Worm (Caenorhabditis elegans) whole organism, L2 larva: Measurements from ENCODE around the gene cutl-3.

Source experiments
- C34F6.9 ChIP-seq: fragments of 150-350 bp; optimal IDR thresholded peaks from 2 replicates; lab custom pipeline; 2014; ENCODE audit warnings: missing biosample characterization, missing genetic modification characterization
- F13H6.1 ChIP-seq: sonication (generic microtip); optimal IDR thresholded peaks from 2 replicates; lab custom pipeline; 2016; ENCODE audit warnings: missing genetic modification characterization, missing compliant biosample characterization
- R02D3.7 ChIP-seq: fragments of 150-350 bp; optimal IDR thresholded peaks from 2 replicates; lab custom pipeline; 2014; ENCODE audit warnings: missing biosample characterization, missing genetic modification characterization
- Y55F3AM.14 ChIP-seq: fragments of 200-800 bp; sonication (Bioruptor generic); optimal IDR thresholded peaks from 2 replicates; lab custom pipeline; 2018; ENCODE audit warnings: mild to moderate bottlenecking, missing genetic modification characterization, missing compliant biosample characterization
- ZK546.5 ChIP-seq: sonication (generic microtip); optimal IDR thresholded peaks from 2 replicates; lab custom pipeline; 2017; ENCODE audit warnings: missing biosample characterization, missing genetic modification characterization
- alr-1 ChIP-seq: fragments of 150-350 bp; optimal IDR thresholded peaks from 2 replicates; lab custom pipeline; 2014; ENCODE audit warnings: missing biosample characterization, missing genetic modification characterization
- aly-2 ChIP-seq: fragments of 150-350 bp; optimal IDR thresholded peaks from 2 replicates; lab custom pipeline; 2014; ENCODE audit warnings: missing biosample characterization, missing genetic modification characterization
- ama-1 ChIP-seq: fragments of 150-350 bp; optimal IDR thresholded peaks from 2 replicates; lab custom pipeline; 2018; ENCODE audit warnings: inconsistent platforms
- blmp-1 ChIP-seq: sonication (generic microtip); optimal IDR thresholded peaks from 2 replicates; lab custom pipeline; 2017; ENCODE audit warnings: missing genetic modification characterization, mild to moderate bottlenecking, missing compliant biosample characterization, antibody characterized with exemption, moderate library complexity; ENCODE audit not compliant: insufficient read depth
- ceh-16 ChIP-seq: fragments of 150-350 bp; optimal IDR thresholded peaks from 2 replicates; lab custom pipeline; 2014; ENCODE audit warnings: missing biosample characterization, missing genetic modification characterization
- ceh-82 ChIP-seq: fragments of 150-350 bp; optimal IDR thresholded peaks from 2 replicates; lab custom pipeline; 2014; ENCODE audit warnings: missing biosample characterization, missing genetic modification characterization
- crh-2 ChIP-seq: sonication (generic microtip); optimal IDR thresholded peaks from 2 replicates; lab custom pipeline; 2017; ENCODE audit warnings: missing biosample characterization, missing genetic modification characterization
- dmd-4 ChIP-seq: sonication (generic microtip); optimal IDR thresholded peaks from 2 replicates; lab custom pipeline; 2017; ENCODE audit warnings: missing biosample characterization, missing genetic modification characterization
- egl-27 ChIP-seq: sonication (generic microtip); optimal IDR thresholded peaks from 3 replicates; lab custom pipeline; 2017; ENCODE audit warnings: missing biosample characterization, missing genetic modification reagents, missing genetic modification characterization
- elt-1 ChIP-seq: fragments of 150-350 bp; optimal IDR thresholded peaks from 2 replicates; lab custom pipeline; 2014; ENCODE audit warnings: missing biosample characterization, missing genetic modification characterization
- elt-3 ChIP-seq: sonication (generic microtip); optimal IDR thresholded peaks from 2 replicates; lab custom pipeline; 2017; ENCODE audit warnings: missing biosample characterization, missing genetic modification characterization
- fos-1 ChIP-seq: fragments of 150-350 bp; optimal IDR thresholded peaks from 2 replicates; lab custom pipeline; 2014; ENCODE audit warnings: missing biosample characterization, missing genetic modification characterization
- gmeb-1 ChIP-seq: fragments of 150-350 bp; optimal IDR thresholded peaks from 2 replicates; lab custom pipeline; 2014; ENCODE audit warnings: missing biosample characterization, missing genetic modification characterization
- lin-11 ChIP-seq: fragments of 150-350 bp; sonication (generic microtip); optimal IDR thresholded peaks from 2 replicates; lab custom pipeline; 2014; ENCODE audit warnings: missing biosample characterization, missing genetic modification characterization, inconsistent platforms, mixed read lengths
- lin-13 ChIP-seq: fragments of 150-350 bp; optimal IDR thresholded peaks from 2 replicates; lab custom pipeline; 2014; ENCODE audit warnings: missing biosample characterization, missing genetic modification reagents, missing genetic modification characterization
- lin-39 ChIP-seq: fragments of 150-350 bp; optimal IDR thresholded peaks from 2 replicates; lab custom pipeline; 2014; ENCODE audit warnings: missing biosample characterization, missing genetic modification reagents, missing genetic modification characterization
- lsy-2 ChIP-seq, 2 experiments: fragments of 150-350 bp in 1 of 2; sonication (generic microtip) in 1 of 2; optimal IDR thresholded peaks; 2 replicates each; lab custom pipeline; 2014 to 2017; ENCODE audit warnings: missing biosample characterization in 2 of 2, missing genetic modification characterization in 2 of 2
- mab-5 ChIP-seq: fragments of 150-350 bp; optimal IDR thresholded peaks from 2 replicates; lab custom pipeline; 2014; ENCODE audit warnings: missing biosample characterization, missing genetic modification characterization
- mbf-1 ChIP-seq: sonication (generic microtip); optimal IDR thresholded peaks from 2 replicates; lab custom pipeline; 2017; ENCODE audit warnings: missing biosample characterization, missing genetic modification characterization
- mdl-1 ChIP-seq, 2 experiments: fragments of 150-350 bp in 1 of 2; sonication (generic microtip) in 1 of 2; optimal IDR thresholded peaks; 2 replicates each; lab custom pipeline; 2017; ENCODE audit warnings: missing biosample characterization in 2 of 2, missing genetic modification characterization in 2 of 2
- nhr-10 ChIP-seq: sonication (generic microtip); optimal IDR thresholded peaks from 2 replicates; lab custom pipeline; 2017; ENCODE audit warnings: missing biosample characterization, missing genetic modification characterization
- nhr-11 ChIP-seq: fragments of 150-350 bp; optimal IDR thresholded peaks from 2 replicates; lab custom pipeline; 2014; ENCODE audit warnings: missing biosample characterization, missing genetic modification characterization
- nhr-12 ChIP-seq: fragments of 150-350 bp; optimal IDR thresholded peaks from 2 replicates; lab custom pipeline; 2014; ENCODE audit warnings: missing biosample characterization, missing genetic modification characterization
- nhr-129 ChIP-seq: fragments of 150-350 bp; optimal IDR thresholded peaks from 2 replicates; lab custom pipeline; 2014; ENCODE audit warnings: missing biosample characterization, missing genetic modification characterization
- nhr-21 ChIP-seq: fragments of 150-350 bp; optimal IDR thresholded peaks from 2 replicates; lab custom pipeline; 2014; ENCODE audit warnings: missing biosample characterization, missing genetic modification characterization
- nhr-23 ChIP-seq: fragments of 150-350 bp; optimal IDR thresholded peaks from 2 replicates; lab custom pipeline; 2014; ENCODE audit warnings: missing biosample characterization, missing genetic modification reagents, missing genetic modification characterization
- nhr-237 ChIP-seq: fragments of 150-350 bp; optimal IDR thresholded peaks from 2 replicates; lab custom pipeline; 2014; ENCODE audit warnings: missing biosample characterization, missing genetic modification characterization
- nhr-25 ChIP-seq: fragments of 150-350 bp; sonication (generic microtip); optimal IDR thresholded peaks from 3 replicates; lab custom pipeline; 2014; ENCODE audit warnings: missing biosample characterization, missing genetic modification characterization
- nhr-6 ChIP-seq: fragments of 150-350 bp; optimal IDR thresholded peaks from 2 replicates; lab custom pipeline; 2014; ENCODE audit warnings: missing biosample characterization, missing genetic modification characterization
- nhr-77 ChIP-seq: fragments of 150-350 bp; optimal IDR thresholded peaks from 2 replicates; lab custom pipeline; 2014; ENCODE audit warnings: missing biosample characterization, missing genetic modification characterization
- peb-1 ChIP-seq: fragments of 150-350 bp; optimal IDR thresholded peaks from 2 replicates; lab custom pipeline; 2014; ENCODE audit warnings: missing biosample characterization, missing genetic modification characterization
- sem-4 ChIP-seq: fragments of 150-350 bp; optimal IDR thresholded peaks from 2 replicates; lab custom pipeline; 2014; ENCODE audit warnings: missing biosample characterization, missing genetic modification reagents, missing genetic modification characterization
- skn-1 ChIP-seq: sonication (generic microtip); optimal IDR thresholded peaks from 2 replicates; lab custom pipeline; 2017; ENCODE audit warnings: missing biosample characterization, missing genetic modification characterization
- sma-3 ChIP-seq: sonication (generic microtip); optimal IDR thresholded peaks from 2 replicates; lab custom pipeline; 2016; ENCODE audit warnings: missing genetic modification reagents, missing genetic modification characterization, missing compliant biosample characterization
- sma-9 ChIP-seq, 2 experiments: fragments of 150-350 bp in 1 of 2; sonication (generic microtip) in 1 of 2; optimal IDR thresholded peaks; 2 replicates each; lab custom pipeline; 2014 to 2016; ENCODE audit warnings: missing genetic modification characterization in 2 of 2, mild to moderate bottlenecking in 1 of 2, missing biosample characterization in 1 of 2, missing compliant biosample characterization in 1 of 2, missing genetic modification reagents in 1 of 2, moderate library complexity in 1 of 2
- snpc-4 ChIP-seq: fragments of 150-350 bp; optimal IDR thresholded peaks from 2 replicates; lab custom pipeline; 2014; ENCODE audit warnings: missing biosample characterization, missing genetic modification characterization
- unc-39 ChIP-seq: fragments of 150-350 bp; optimal IDR thresholded peaks from 2 replicates; lab custom pipeline; 2014; ENCODE audit warnings: missing biosample characterization, missing genetic modification characterization
- unc-55 ChIP-seq: fragments of 150-350 bp; sonication (generic microtip); optimal IDR thresholded peaks from 3 replicates; lab custom pipeline; 2014; ENCODE audit warnings: missing biosample characterization, missing genetic modification reagents, missing genetic modification characterization
- unc-62 ChIP-seq: fragments of 150-350 bp; optimal IDR thresholded peaks from 2 replicates; lab custom pipeline; 2014; ENCODE audit warnings: missing biosample characterization, missing genetic modification reagents, missing genetic modification characterization
- zag-1 ChIP-seq: fragments of 150-350 bp; optimal IDR thresholded peaks from 2 replicates; lab custom pipeline; 2014; ENCODE audit warnings: missing biosample characterization, missing genetic modification characterization
- ztf-1 ChIP-seq: fragments of 200-800 bp; sonication (Bioruptor generic); conservative IDR thresholded peaks from 2 replicates; pipeline ENCODE4 v1.3.6; 2022; ENCODE audit warnings: missing genetic modification characterization, missing compliant biosample characterization
- ztf-11 ChIP-seq: sonication (generic microtip); optimal IDR thresholded peaks from 2 replicates; lab custom pipeline; 2017; ENCODE audit warnings: missing biosample characterization, missing genetic modification characterization
- ztf-4 ChIP-seq: fragments of 150-350 bp; optimal IDR thresholded peaks from 2 replicates; lab custom pipeline; 2014; ENCODE audit warnings: missing biosample characterization, missing genetic modification characterization

cutl-3 gene

DNA sequence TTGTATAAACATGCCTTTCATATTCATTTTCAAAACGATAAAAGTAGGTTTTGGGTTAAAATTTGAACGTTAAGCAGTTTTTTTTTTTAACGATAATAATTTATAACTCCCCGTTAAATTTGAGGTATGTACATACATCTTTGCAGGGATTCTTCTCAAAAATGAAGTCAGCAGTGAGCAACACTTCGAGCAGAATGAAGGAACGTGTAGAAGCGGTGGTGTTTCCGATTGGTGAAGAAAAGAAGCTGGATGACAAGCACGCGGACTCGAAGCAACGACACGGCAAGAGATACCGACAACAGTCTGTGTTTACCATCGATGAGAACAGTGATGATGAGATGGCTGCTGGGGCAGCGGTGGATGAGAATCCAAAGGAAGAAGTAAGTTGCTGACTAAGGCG lies 25.9 kb downstream of the cutl-3 start:
- no peak for TF ChIP-seq ZK546.5
- TF ChIP-seq aly-2 (tag; lab: Kevin White, UChicago), result no peak
- TF ChIP-seq ztf-1 (GFP tag; lab: Robert Waterston, UW), result no peak
- TF ChIP-seq nhr-11 (tag; lab: Kevin White, UChicago), result no peak
- TF ChIP-seq nhr-6 (tag; lab: Kevin White, UChicago), result no peak
- TF ChIP-seq nhr-10 (tag; lab: Kevin White, UChicago), result no peak
- no peak for TF ChIP-seq ztf-4
- no peak for TF ChIP-seq unc-62
- no peak for TF ChIP-seq dmd-4 (tag; lab: Kevin White, UChicago)
- TF ChIP-seq ama-1 (lab: Kevin White, UChicago), result no peak
- TF ChIP-seq fos-1, result no peak
- no peak for TF ChIP-seq elt-3 (tag; lab: Kevin White, UChicago)
- TF ChIP-seq nhr-25 (tag; lab: Kevin White, UChicago), result no peak

DNA sequence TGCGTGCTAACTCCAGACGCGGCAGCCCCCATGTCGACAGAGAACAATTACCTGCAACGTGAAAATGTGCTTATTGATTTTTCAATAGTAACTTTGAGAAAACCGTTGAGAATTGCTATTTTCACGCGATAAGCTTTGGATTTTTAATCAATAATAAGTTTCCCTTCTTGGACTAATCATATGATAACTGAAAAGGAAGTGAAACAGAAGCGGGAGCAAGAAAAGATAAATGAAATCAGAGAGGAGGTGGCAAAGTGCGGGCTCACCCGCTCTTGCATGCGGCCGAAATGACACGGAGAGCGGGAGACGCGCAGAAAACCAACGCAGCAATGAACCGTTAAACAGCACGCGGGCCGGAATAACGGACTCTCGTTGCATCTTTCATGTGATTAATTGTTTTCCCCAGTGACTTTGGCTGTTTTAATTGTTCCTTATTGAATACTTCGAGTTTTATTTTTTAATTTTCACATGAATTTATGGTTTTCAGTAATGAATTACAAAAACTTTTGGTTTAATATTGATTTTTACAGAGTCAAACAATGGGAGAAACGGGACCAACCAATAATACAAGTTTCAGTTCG lies 28.7 kb downstream of the cutl-3 start, which contains the start of the genes flwr-1 and tbc-1:
TSS of gene flwr-1 (minus strand) at position 51 of the 581 bp plus-strand sequence.
TSS of gene tbc-1 (plus strand) at position 531 of the 581 bp plus-strand sequence.
- TF ChIP-seq sma-3 (GFP tag; lab: Kevin White, UChicago) (no peak), C34F6.9 (tag; lab: Kevin White, UChicago) (peak; percentile 60), mbf-1 (tag; lab: Kevin White, UChicago) (no peak), unc-62 (no peak), ztf-1 (GFP tag; lab: Robert Waterston, UW) (no peak), nhr-11 (tag; lab: Kevin White, UChicago) (no peak), nhr-77 (tag; lab: Kevin White, UChicago) (no peak), nhr-25 (tag; lab: Kevin White, UChicago) (no peak), nhr-12 (no peak), crh-2 (tag; lab: Kevin White, UChicago) (peak; percentile 11), peb-1 (tag; lab: Kevin White, UChicago) (no peak), Y55F3AM.14 (no peak), elt-1 (no peak), mab-5 (tag; lab: Kevin White, UChicago) (peak; percentile 5), fos-1 (peak; percentile 20), lin-13 (peak; percentile 14), nhr-129 (tag; lab: Kevin White, UChicago) (peak; percentile 66), lin-39 (tag; lab: Kevin White, UChicago) (no peak), aly-2 (tag; lab: Kevin White, UChicago) (no peak), ZK546.5 (no peak), blmp-1 (tag; lab: Kevin White, UChicago) (no peak), nhr-237 (tag; lab: Kevin White, UChicago) (no peak), lsy-2 (tag; optimal IDR thresholded peaks at IDR 0.05; lab: Kevin White, UChicago) (peak in 1 of 2 experiments; percentile 35), gmeb-1 (tag; lab: Kevin White, UChicago) (no peak), nhr-6 (tag; lab: Kevin White, UChicago) (no peak), nhr-10 (tag; lab: Kevin White, UChicago) (no peak), skn-1 (tag; lab: Kevin White, UChicago) (no peak), alr-1 (no peak), nhr-21 (no peak), ceh-82 (tag; lab: Kevin White, UChicago) (no peak), nhr-23 (tag; lab: Kevin White, UChicago) (no peak), ama-1 (lab: Kevin White, UChicago) (no peak), ceh-16 (tag; lab: Kevin White, UChicago) (no peak), unc-55 (peak; percentile 65), ztf-11 (tag; lab: Kevin White, UChicago) (no peak), zag-1 (tag; lab: Kevin White, UChicago) (no peak), ztf-4 (no peak), F13H6.1 (tag; lab: Kevin White, UChicago) (no peak), dmd-4 (tag; lab: Kevin White, UChicago) (no peak), snpc-4 (tag; lab: Kevin White, UChicago) (no peak), R02D3.7 (tag; lab: Kevin White, UChicago) (no peak), mdl-1 (tag; optimal IDR thresholded peaks at IDR 0.05; lab: Kevin White, UChicago) (no peak), sma-9 (GFP tag; optimal IDR thresholded peaks at IDR 0.05; lab: Kevin White, UChicago) (peak; percentile 17), sma-9 (tag; optimal IDR thresholded peaks at IDR 0.05; lab: Kevin White, UChicago) (no peak), elt-3 (tag; lab: Kevin White, UChicago) (no peak), sem-4 (tag; lab: Kevin White, UChicago) (no peak), unc-39 (tag; lab: Kevin White, UChicago) (no peak), lin-11 (tag; lab: Kevin White, UChicago) (peak; percentile 12), egl-27 (tag; lab: Kevin White, UChicago) (no peak)
